Fruit fly (Drosophila melanogaster) whole organism, embryonic: ENCODE results near the gene CG8891.

Experiments
- ATbp ChIP-seq: fragments of 200-800 bp; sonication (Bioruptor generic); optimal IDR thresholded peaks from 2 replicates; lab custom pipeline; 2017; ENCODE audit warnings: missing biosample characterization, mild to moderate bottlenecking, missing genetic modification characterization, missing genetic modification reagents
- Adf1 ChIP-seq: fragments of 200-800 bp; sonication (Bioruptor generic); IDR thresholded peaks from 2 replicates; pipeline ENCODE4 v1.3.6; 2022; ENCODE audit warnings: missing biosample characterization, missing genetic modification characterization
- BtbVII ChIP-seq: fragments of 200-800 bp; sonication (Bioruptor generic); optimal IDR thresholded peaks from 3 replicates; lab custom pipeline; 2017; ENCODE audit warnings: missing biosample characterization, mild to moderate bottlenecking, missing genetic modification characterization
- CG10267 ChIP-seq: fragments of 200-800 bp; sonication (Bioruptor generic); optimal IDR thresholded peaks from 2 replicates; lab custom pipeline; 2018; ENCODE audit warnings: missing biosample characterization, mild to moderate bottlenecking, missing genetic modification characterization, moderate library complexity
- CG11085 ChIP-seq: fragments of 200-800 bp; sonication (Bioruptor generic); IDR thresholded peaks from 2 replicates; pipeline ENCODE4 v1.3.6; 2022; ENCODE audit warnings: missing biosample characterization, missing genetic modification characterization
- CG11504 ChIP-seq: fragments of 200-800 bp; sonication (Bioruptor generic); optimal IDR thresholded peaks from 3 replicates; lab custom pipeline; 2019; ENCODE audit warnings: missing biosample characterization, mild to moderate bottlenecking, missing genetic modification characterization, moderate library complexity
- CG12219 ChIP-seq: fragments of 200-800 bp; sonication (Bioruptor generic); optimal IDR thresholded peaks from 3 replicates; lab custom pipeline; 2018; ENCODE audit warnings: missing biosample characterization, mild to moderate bottlenecking, missing genetic modification characterization
- CG13424 ChIP-seq: fragments of 200-800 bp; sonication (Bioruptor generic); optimal IDR thresholded peaks from 2 replicates; lab custom pipeline; 2019; ENCODE audit warnings: missing biosample characterization, mild to moderate bottlenecking, missing genetic modification characterization, moderate library complexity
- CG13894 ChIP-seq: fragments of 200-800 bp; sonication (Bioruptor generic); optimal IDR thresholded peaks from 3 replicates; lab custom pipeline; 2018; ENCODE audit warnings: missing biosample characterization, mild to moderate bottlenecking, missing genetic modification characterization, moderate library complexity
- CG15011 ChIP-seq: fragments of 200-800 bp; sonication (Bioruptor generic); optimal IDR thresholded peaks from 3 replicates; lab custom pipeline; 2018; ENCODE audit warnings: missing biosample characterization, mild to moderate bottlenecking, missing genetic modification characterization
- CG1603 ChIP-seq: fragments of 200-800 bp; sonication (Bioruptor generic); optimal IDR thresholded peaks from 2 replicates; lab custom pipeline; 2019; ENCODE audit warnings: missing biosample characterization, mild to moderate bottlenecking, missing genetic modification characterization, moderate library complexity
- CG17359 ChIP-seq: fragments of 200-800 bp; sonication (Bioruptor generic); optimal IDR thresholded peaks from 3 replicates; lab custom pipeline; 2018; ENCODE audit warnings: missing biosample characterization, mild to moderate bottlenecking, missing genetic modification characterization, moderate library complexity
- CG2678 ChIP-seq: fragments of 200-800 bp; sonication (Bioruptor generic); optimal IDR thresholded peaks from 3 replicates; lab custom pipeline; 2019; ENCODE audit warnings: missing biosample characterization, mild to moderate bottlenecking, missing genetic modification characterization, moderate library complexity
- CG31365 ChIP-seq: fragments of 200-800 bp; sonication (Bioruptor generic); optimal IDR thresholded peaks from 2 replicates; lab custom pipeline; 2018; ENCODE audit warnings: missing biosample characterization, mild to moderate bottlenecking, missing genetic modification characterization
- CG32772 ChIP-seq: fragments of 200-800 bp; sonication (Bioruptor generic); IDR thresholded peaks from 2 replicates; pipeline ENCODE4 v1.3.6; 2022; ENCODE audit warnings: missing biosample characterization, missing genetic modification characterization
- CG3726 ChIP-seq: fragments of 200-800 bp; sonication (Bioruptor generic); IDR thresholded peaks from 3 replicates; pipeline ENCODE4, ENCODE4 v1.3.6; 2022; ENCODE audit warnings: missing biosample characterization, missing genetic modification characterization
- CG42726 ChIP-seq: fragments of 200-800 bp; sonication (Bioruptor generic); IDR thresholded peaks from 2 replicates; pipeline ENCODE4 v1.3.6; 2022; ENCODE audit warnings: missing biosample characterization, missing genetic modification characterization; ENCODE audit not compliant: partially characterized antibody
- CG7963 ChIP-seq: fragments of 200-800 bp; sonication (Bioruptor generic); IDR thresholded peaks from 3 replicates; pipeline ENCODE4 v1.3.6; 2022; ENCODE audit warnings: missing biosample characterization, missing genetic modification characterization; ENCODE audit not compliant: partially characterized antibody
- CG8924 ChIP-seq: fragments of 200-800 bp; optimal IDR thresholded peaks from 3 replicates; lab custom pipeline; 2019; ENCODE audit warnings: missing biosample characterization, mild to moderate bottlenecking, missing genetic modification characterization, moderate library complexity
- Elba2 ChIP-seq: fragments of 200-800 bp; sonication (Bioruptor generic); optimal IDR thresholded peaks from 3 replicates; lab custom pipeline; 2016; ENCODE audit warnings: missing biosample characterization, missing genetic modification characterization
- Fer1 ChIP-seq: fragments of 200-800 bp; sonication (Bioruptor generic); optimal IDR thresholded peaks from 2 replicates; lab custom pipeline; 2017; ENCODE audit warnings: missing biosample characterization, mild to moderate bottlenecking, missing genetic modification characterization
- GATAe ChIP-seq: fragments of 200-800 bp; sonication (Bioruptor generic); conservative IDR thresholded peaks from 2 replicates; pipeline ENCODE4 v1.3.6; 2022; ENCODE audit warnings: missing biosample characterization, missing genetic modification characterization
- Jarid2 ChIP-seq: fragments of 200-800 bp; sonication (Bioruptor generic); optimal IDR thresholded peaks from 3 replicates; lab custom pipeline; 2017; ENCODE audit warnings: mild to moderate bottlenecking, missing biosample characterization, missing genetic modification reagents, missing genetic modification characterization
- Optix ChIP-seq: fragments of 200-800 bp; sonication (Bioruptor generic); IDR thresholded peaks from 3 replicates; pipeline ENCODE4 v1.3.6; 2022; ENCODE audit warnings: missing biosample characterization, missing genetic modification characterization
- PHDP ChIP-seq: fragments of 200-800 bp; sonication (Bioruptor generic); optimal IDR thresholded peaks from 3 replicates; lab custom pipeline; 2018; ENCODE audit warnings: missing biosample characterization, mild to moderate bottlenecking, missing genetic modification characterization, moderate library complexity
- Tbp ChIP-seq: fragments of >200 bp; optimal IDR thresholded peaks from 2 replicates; lab custom pipeline; 2018; ENCODE audit warnings: missing biosample characterization, missing genetic modification characterization
- al ChIP-seq: fragments of 200-800 bp; sonication (Bioruptor generic); IDR thresholded peaks from 2 replicates; pipeline ENCODE4 v1.3.6; 2022; ENCODE audit warnings: missing biosample characterization, missing genetic modification characterization
- ato ChIP-seq: fragments of 200-800 bp; sonication (Bioruptor generic); IDR thresholded peaks from 2 replicates; pipeline ENCODE4 v1.3.6; 2022; ENCODE audit warnings: missing biosample characterization, missing genetic modification characterization; ENCODE audit not compliant: partially characterized antibody
- az2 ChIP-seq: fragments of 200-800 bp; sonication (Bioruptor generic); optimal IDR thresholded peaks from 3 replicates; lab custom pipeline; 2016; ENCODE audit warnings: missing biosample characterization, missing genetic modification characterization
- chinmo ChIP-seq: fragments of 200-800 bp; sonication (Bioruptor generic); IDR thresholded peaks from 4 replicates; pipeline ENCODE4 v1.3.6; 2022; ENCODE audit warnings: missing biosample characterization, missing genetic modification characterization; ENCODE audit not compliant: partially characterized antibody
- croc ChIP-seq: fragments of 200-800 bp; sonication (Bioruptor generic); conservative IDR thresholded peaks from 3 replicates; pipeline ENCODE4 v1.3.6; 2022; ENCODE audit warnings: missing biosample characterization, missing genetic modification characterization
- dan ChIP-seq: fragments of 200-800 bp; sonication (Bioruptor generic); IDR thresholded peaks from 2 replicates; pipeline ENCODE4 v1.3.6; 2022; ENCODE audit warnings: missing biosample characterization, missing genetic modification characterization
- dpn ChIP-seq, 2 experiments: fragments of 200-800 bp; sonication (Bioruptor generic); optimal IDR thresholded peaks; 3 replicates each; lab custom pipeline; 2016; ENCODE audit warnings: missing biosample characterization in 2 of 2, missing genetic modification characterization in 2 of 2
- fd3F ChIP-seq: fragments of 200-800 bp; sonication (Bioruptor generic); optimal IDR thresholded peaks from 2 replicates; lab custom pipeline; 2018; ENCODE audit warnings: missing biosample characterization, mild to moderate bottlenecking, missing genetic modification characterization, moderate library complexity
- gcm ChIP-seq: fragments of 200-800 bp; sonication (Bioruptor generic); optimal IDR thresholded peaks from 2 replicates; lab custom pipeline; 2019; ENCODE audit warnings: missing biosample characterization, mild to moderate bottlenecking, missing genetic modification characterization, moderate library complexity
- gsb ChIP-seq: fragments of 200-800 bp; sonication (Bioruptor generic); IDR thresholded peaks from 2 replicates; pipeline ENCODE4 v1.3.6; 2022; ENCODE audit warnings: missing biosample characterization, missing genetic modification characterization
- gsb-n ChIP-seq: fragments of 200-800 bp; sonication (Bioruptor generic); optimal IDR thresholded peaks from 3 replicates; lab custom pipeline; 2018; ENCODE audit warnings: missing biosample characterization, mild to moderate bottlenecking, missing genetic modification characterization
- h ChIP-seq: fragments of >200 bp; optimal IDR thresholded peaks from 2 replicates; lab custom pipeline; 2017
- ken ChIP-seq: fragments of 200-800 bp; sonication (Bioruptor generic); IDR thresholded peaks from 3 replicates; pipeline ENCODE4 v1.3.6; 2022; ENCODE audit warnings: missing biosample characterization, missing genetic modification characterization
- nau ChIP-seq: fragments of 200-800 bp; sonication (Bioruptor generic); optimal IDR thresholded peaks from 3 replicates; lab custom pipeline; 2017; ENCODE audit warnings: missing biosample characterization, mild to moderate bottlenecking, missing genetic modification characterization, missing genetic modification reagents
- psq ChIP-seq: fragments of 200-800 bp; sonication (Bioruptor generic); optimal IDR thresholded peaks from 2 replicates; lab custom pipeline; 2017; ENCODE audit warnings: missing biosample characterization, missing genetic modification characterization
- pzg ChIP-seq: fragments of 200-800 bp; sonication (Bioruptor generic); optimal IDR thresholded peaks from 3 replicates; lab custom pipeline; 2018; ENCODE audit warnings: missing biosample characterization, mild to moderate bottlenecking, missing genetic modification characterization, moderate library complexity
- rib ChIP-seq: fragments of 200-800 bp; sonication (Bioruptor generic); IDR thresholded peaks from 2 replicates; pipeline ENCODE4 v1.3.6; 2022; ENCODE audit warnings: missing biosample characterization, missing genetic modification characterization
- salm ChIP-seq: fragments of 200-800 bp; sonication (Bioruptor generic); optimal IDR thresholded peaks from 2 replicates; lab custom pipeline; 2018; ENCODE audit warnings: missing biosample characterization, mild to moderate bottlenecking, missing genetic modification characterization
- sens ChIP-seq: fragments of 200-800 bp; sonication (Bioruptor generic); peaks from one replicate; lab custom pipeline; 2016; ENCODE audit warnings: missing biosample characterization, missing genetic modification characterization
- seq ChIP-seq: fragments of 200-800 bp; sonication (Bioruptor generic); IDR thresholded peaks from 2 replicates; pipeline ENCODE4 v1.3.6; 2022; ENCODE audit warnings: missing biosample characterization, missing genetic modification characterization
- shn ChIP-seq: fragments of 200-800 bp; sonication (Bioruptor generic); optimal IDR thresholded peaks from 3 replicates; lab custom pipeline; 2016; ENCODE audit warnings: missing biosample characterization, missing genetic modification characterization
- tin ChIP-seq: fragments of 200-800 bp; sonication (Bioruptor generic); optimal IDR thresholded peaks from 3 replicates; lab custom pipeline; 2016; ENCODE audit warnings: missing biosample characterization, missing genetic modification characterization
- tll ChIP-seq, 2 experiments: fragments of 200-800 bp in 1 of 2; fragments of >200 bp in 1 of 2; sonication (Bioruptor generic) in 1 of 2; optimal IDR thresholded peaks; 2 replicates each; lab custom pipeline; 2017 to 2019; ENCODE audit warnings: missing biosample characterization in 2 of 2, missing genetic modification characterization in 2 of 2, mild to moderate bottlenecking in 1 of 2, moderate library complexity in 1 of 2
- zf30C ChIP-seq: fragments of 200-800 bp; sonication (Bioruptor generic); optimal IDR thresholded peaks from 3 replicates; lab custom pipeline; 2018; ENCODE audit warnings: missing biosample characterization, mild to moderate bottlenecking, missing genetic modification characterization

CG8891 gene

DNA sequence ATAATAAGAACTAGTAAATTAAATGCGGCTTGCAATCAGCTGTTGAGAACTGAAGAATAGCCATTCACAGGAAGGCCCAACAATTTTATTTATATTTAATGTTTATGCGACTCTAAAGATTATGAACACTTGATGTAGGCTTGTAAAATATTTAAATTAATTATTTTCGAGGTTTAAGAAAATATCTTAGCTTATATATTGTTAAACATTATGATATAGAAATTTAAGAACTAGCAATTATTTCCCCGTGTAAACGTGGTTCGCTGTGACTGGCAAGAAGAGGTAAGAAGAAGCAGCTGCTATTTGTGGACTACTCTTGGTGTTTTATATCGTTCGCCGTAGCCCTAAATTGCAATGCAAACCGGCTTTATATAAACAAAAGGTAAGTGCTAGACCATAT lies 33.9 kb downstream of the CG8891 start, which contains the start of the genes mRpL24 and betaggt-I (continued):
- TF ChIP-seq sens (peak; percentile 97), CG11504 (peak; percentile 95), Jarid2 (peak; percentile 75), CG12219 (GFP tag; lab: Kevin White, UChicago) (peak; percentile 88), tll (GFP tag; optimal IDR thresholded peaks at IDR 0.05; lab: Kevin White, UChicago) (peak in 1 of 2 experiments; percentile 27), nau (GFP tag; lab: Kevin White, UChicago) (no peak), CG32772 (GFP tag; lab: Robert Waterston, UW) (peak; percentile 96), BtbVII (GFP tag; lab: Kevin White, UChicago) (peak; percentile 92), rib (GFP tag; lab: Robert Waterston, UW) (peak; percentile 92), croc (peak; percentile 93), CG31365 (tag; lab: Kevin White, UChicago) (peak; percentile 66), gsb-n (tag; lab: Kevin White, UChicago) (peak; percentile 96), ken (GFP tag; lab: Robert Waterston, UW) (peak; percentile 97), Adf1 (GFP tag; lab: Robert Waterston, UW) (peak; percentile 84), tin (peak; percentile 90), Tbp (GFP tag; lab: Kevin White, UChicago) (no peak), zf30C (GFP tag; lab: Kevin White, UChicago) (peak; percentile 12), CG2678 (tag; lab: Kevin White, UChicago) (peak; percentile 98), CG15011 (peak; percentile 90), pzg (GFP tag; lab: Kevin White, UChicago) (peak; percentile 54), CG42726 (no peak), PHDP (tag; lab: Kevin White, UChicago) (peak; percentile 98), gcm (GFP tag; lab: Kevin White, UChicago) (peak; percentile 96), CG13894 (tag; lab: Kevin White, UChicago) (peak; percentile 96), CG10267 (peak; percentile 92), salm (peak; percentile 93), CG11085 (GFP tag; lab: Robert Waterston, UW) (peak; percentile 96), fd3F (GFP tag; lab: Kevin White, UChicago) (peak; percentile 96), CG7963 (GFP tag; lab: Robert Waterston, UW) (no peak), CG3726 (GFP tag; lab: Robert Waterston, UW) (peak; percentile 88), ATbp (peak; percentile 89), CG17359 (tag; lab: Kevin White, UChicago) (peak; percentile 97), az2 (GFP tag; lab: Kevin White, UChicago) (peak; percentile 94), Optix (GFP tag; lab: Robert Waterston, UW) (peak; percentile 79), CG1603 (tag; lab: Kevin White, UChicago) (peak; percentile 84), al (GFP tag; lab: Robert Waterston, UW) (peak; percentile 95), shn (GFP tag; lab: Kevin White, UChicago) (peak; percentile 61), dan (peak; percentile 33; the same call in 1 of the 2 replicates), ato (no peak), CG13424 (peak; percentile 98), Elba2 (GFP tag; lab: Kevin White, UChicago) (peak; percentile 60), seq (GFP tag; lab: Robert Waterston, UW) (peak; percentile 95), CG8924 (peak; percentile 98), h (lab: Kevin White, UChicago) (no peak), gsb (GFP tag; lab: Robert Waterston, UW) (peak; percentile 92), chinmo (GFP tag; lab: Robert Waterston, UW) (no peak), GATAe (GFP tag; lab: Robert Waterston, UW) (peak; percentile 90), dpn (GFP tag; optimal IDR thresholded peaks at IDR 0.05; lab: Kevin White, UChicago) (peak; percentile 50 to 95), psq (peak; percentile 85), Fer1 (GFP tag; lab: Kevin White, UChicago) (peak; percentile 96)
